Worm (Caenorhabditis elegans) whole organism, mixed stage, embryonic: ENCODE results near the gene best-12.

Source experiments
- M03D4.4 ChIP-seq: sonication (generic microtip); optimal IDR thresholded peaks from 2 replicates; lab custom pipeline; 2017; ENCODE audit warnings: mild to moderate bottlenecking, missing genetic modification characterization, missing compliant biosample characterization
- bed-3 ChIP-seq: fragments of 200-800 bp; sonication (Bioruptor generic); optimal IDR thresholded peaks from 3 replicates; lab custom pipeline; 2018; ENCODE audit warnings: mild to moderate bottlenecking, missing genetic modification characterization, moderate library complexity, missing compliant biosample characterization
- blmp-1 ChIP-seq: fragments of 150-350 bp; optimal IDR thresholded peaks from 2 replicates; lab custom pipeline; 2014; ENCODE audit warnings: missing biosample characterization, missing genetic modification characterization
- ceh-39 ChIP-seq: fragments of 150-350 bp; optimal IDR thresholded peaks from 2 replicates; lab custom pipeline; 2014; ENCODE audit warnings: missing biosample characterization, missing genetic modification characterization
- ceh-43 ChIP-seq: fragments of 200-800 bp; sonication (Bioruptor generic); optimal IDR thresholded peaks from 2 replicates; lab custom pipeline; 2018; ENCODE audit warnings: mild to moderate bottlenecking, missing genetic modification characterization, moderate library complexity, missing compliant biosample characterization
- ceh-83 ChIP-seq: fragments of 200-800 bp; sonication (Bioruptor generic); optimal IDR thresholded peaks from 2 replicates; lab custom pipeline; 2018; ENCODE audit warnings: mild to moderate bottlenecking, missing genetic modification characterization, missing compliant biosample characterization
- ces-1 ChIP-seq: fragments of 150-350 bp; optimal IDR thresholded peaks from 2 replicates; lab custom pipeline; 2014; ENCODE audit warnings: missing biosample characterization, missing genetic modification reagents, missing genetic modification characterization
- cnd-1 ChIP-seq: fragments of 200-800 bp; sonication (Bioruptor generic); optimal IDR thresholded peaks from 2 replicates; lab custom pipeline; 2018; ENCODE audit warnings: mild to moderate bottlenecking, missing genetic modification characterization, missing compliant biosample characterization
- drap-1 ChIP-seq: fragments of 200-800 bp; sonication (Bioruptor generic); optimal IDR thresholded peaks from 3 replicates; lab custom pipeline; 2018; ENCODE audit warnings: mild to moderate bottlenecking, missing genetic modification characterization, missing compliant biosample characterization
- elt-1 ChIP-seq: sonication (generic microtip); optimal IDR thresholded peaks from 2 replicates; lab custom pipeline; 2017; ENCODE audit warnings: missing genetic modification characterization, mild to moderate bottlenecking, missing compliant biosample characterization, antibody characterized with exemption, moderate library complexity, borderline replicate concordance; ENCODE audit not compliant: insufficient read depth
- flh-1 ChIP-seq: fragments of 200-800 bp; sonication (Bioruptor generic); optimal IDR thresholded peaks from 2 replicates; lab custom pipeline; 2018; ENCODE audit warnings: mild to moderate bottlenecking, missing genetic modification characterization, moderate library complexity, missing compliant biosample characterization
- ham-2 ChIP-seq: fragments of 200-800 bp; sonication (Bioruptor generic); optimal IDR thresholded peaks from 2 replicates; lab custom pipeline; 2018; ENCODE audit warnings: mild to moderate bottlenecking, missing genetic modification characterization, missing compliant biosample characterization
- hlh-1 ChIP-seq: fragments of 150-350 bp; optimal IDR thresholded peaks from 2 replicates; lab custom pipeline; 2014; ENCODE audit warnings: missing biosample characterization, missing genetic modification reagents, missing genetic modification characterization
- lin-13 ChIP-seq: fragments of 150-350 bp; optimal IDR thresholded peaks from 2 replicates; lab custom pipeline; 2014; ENCODE audit warnings: missing biosample characterization, missing genetic modification characterization
- lin-32 ChIP-seq: fragments of 200-800 bp; sonication (Bioruptor generic); optimal IDR thresholded peaks from 2 replicates; lab custom pipeline; 2018; ENCODE audit warnings: mild to moderate bottlenecking, missing genetic modification characterization, missing compliant biosample characterization
- mab-5 ChIP-seq: fragments of 150-350 bp; optimal IDR thresholded peaks from 2 replicates; lab custom pipeline; 2014; ENCODE audit warnings: missing biosample characterization, missing genetic modification characterization
- mep-1 ChIP-seq: fragments of 150-350 bp; optimal IDR thresholded peaks from 2 replicates; lab custom pipeline; 2017; ENCODE audit warnings: missing biosample characterization, missing genetic modification reagents, missing genetic modification characterization, inconsistent platforms
- mls-2 ChIP-seq: sonication (generic microtip); optimal IDR thresholded peaks from 2 replicates; lab custom pipeline; 2016; ENCODE audit warnings: mild to moderate bottlenecking, missing genetic modification characterization, moderate library complexity, missing compliant biosample characterization
- nhr-12 ChIP-seq: fragments of 150-350 bp; optimal IDR thresholded peaks from 2 replicates; lab custom pipeline; 2014; ENCODE audit warnings: missing biosample characterization, missing genetic modification characterization
- nhr-2 ChIP-seq: fragments of 150-350 bp; optimal IDR thresholded peaks from 2 replicates; lab custom pipeline; 2014; ENCODE audit warnings: missing biosample characterization, missing genetic modification characterization
- nhr-237 ChIP-seq: fragments of 150-350 bp; optimal IDR thresholded peaks from 2 replicates; lab custom pipeline; 2014; ENCODE audit warnings: missing biosample characterization, missing genetic modification characterization
- nhr-28 ChIP-seq: fragments of 150-350 bp; optimal IDR thresholded peaks from 2 replicates; lab custom pipeline; 2014; ENCODE audit warnings: missing biosample characterization, missing genetic modification characterization
- nhr-76 ChIP-seq: sonication (generic microtip); optimal IDR thresholded peaks from 2 replicates; lab custom pipeline; 2017; ENCODE audit warnings: missing biosample characterization, missing genetic modification characterization
- pha-4 ChIP-seq: fragments of 150-350 bp; optimal IDR thresholded peaks from 2 replicates; lab custom pipeline; 2018; ENCODE audit warnings: missing biosample characterization, missing genetic modification reagents, missing genetic modification characterization
- sem-2 ChIP-seq: fragments of 200-800 bp; sonication (Bioruptor generic); optimal IDR thresholded peaks from 2 replicates; lab custom pipeline; 2018; ENCODE audit warnings: mild to moderate bottlenecking, missing genetic modification characterization, missing compliant biosample characterization
- snpc-4 ChIP-seq: fragments of 150-350 bp; optimal IDR thresholded peaks from 2 replicates; lab custom pipeline; 2014; ENCODE audit warnings: missing biosample characterization, missing genetic modification characterization
- sptf-1 ChIP-seq: sonication (generic microtip); optimal IDR thresholded peaks from 2 replicates; lab custom pipeline; 2017; ENCODE audit warnings: mild to moderate bottlenecking, missing genetic modification characterization, moderate library complexity, missing compliant biosample characterization
- tbx-8 ChIP-seq: fragments of 200-800 bp; sonication (Bioruptor generic); optimal IDR thresholded peaks from 2 replicates; lab custom pipeline; 2018; ENCODE audit warnings: mild to moderate bottlenecking, missing genetic modification characterization, moderate library complexity, missing compliant biosample characterization
- unc-120 ChIP-seq: sonication (generic microtip); optimal IDR thresholded peaks from 2 replicates; lab custom pipeline; 2017; ENCODE audit warnings: missing genetic modification characterization, missing compliant biosample characterization; ENCODE audit not compliant: poor library complexity, severe bottlenecking
- unc-39 ChIP-seq: fragments of 150-350 bp; optimal IDR thresholded peaks from 2 replicates; lab custom pipeline; 2014; ENCODE audit warnings: missing biosample characterization, missing genetic modification characterization
- unc-62 ChIP-seq: fragments of 150-350 bp; optimal IDR thresholded peaks from 2 replicates; lab custom pipeline; 2014; ENCODE audit warnings: missing biosample characterization, missing genetic modification reagents, missing genetic modification characterization
- zip-8 ChIP-seq: fragments of 150-350 bp; optimal IDR thresholded peaks from 2 replicates; lab custom pipeline; 2014; ENCODE audit warnings: missing biosample characterization, missing genetic modification characterization
- ztf-11 ChIP-seq: fragments of 150-350 bp; optimal IDR thresholded peaks from 2 replicates; lab custom pipeline; 2014; ENCODE audit warnings: missing biosample characterization, missing genetic modification characterization

The best-12 gene

ce11 chrV:16049177-16049576 lies at the start of gene best-12:
TSS of gene best-12 (plus strand) at chrV:16049477.
- TF ChIP-seq mep-1 (tag; lab: Kevin White, UChicago) (no peak), blmp-1 (no peak), ham-2 (GFP tag; lab: Kevin White, UChicago) (no peak), zip-8 (tag; lab: Kevin White, UChicago) (no peak), nhr-28 (tag; lab: Kevin White, UChicago) (no peak), snpc-4 (tag; lab: Kevin White, UChicago) (no peak), ceh-43 (GFP tag; lab: Kevin White, UChicago) (no peak), hlh-1 (no peak), sem-2 (GFP tag; lab: Kevin White, UChicago) (no peak), pha-4 (tag; lab: Kevin White, UChicago) (no peak), M03D4.4 (tag; lab: Kevin White, UChicago) (no peak)
- TF ChIP-seq, all 35 proteins: peak for 0

ce11 chrV:16000433-16000832 lies 48.8 kb upstream of the best-12 start, which contains the start of gene nhr-50:
TSS of gene nhr-50 (minus strand) at chrV:16000631.
- TF ChIP-seq sptf-1: no peak
- TF ChIP-seq pha-4 (tag; lab: Kevin White, UChicago): peak; percentile 36
- no peak for TF ChIP-seq mep-1 (tag; lab: Kevin White, UChicago)

- no peak for TF ChIP-seq hlh-1
- TF ChIP-seq nhr-237 (tag; lab: Kevin White, UChicago): no peak
- TF ChIP-seq unc-39 (tag; lab: Kevin White, UChicago): no peak
- TF ChIP-seq sptf-1: no peak
- TF ChIP-seq ceh-39 (tag; lab: Kevin White, UChicago): no peak
- no peak for TF ChIP-seq elt-1
- TF ChIP-seq unc-120 (tag; lab: Kevin White, UChicago): no peak
- TF ChIP-seq mab-5 (tag; lab: Kevin White, UChicago): no peak
- no peak for TF ChIP-seq mls-2 (tag; lab: Kevin White, UChicago)
- no peak for TF ChIP-seq flh-1 (GFP tag; lab: Kevin White, UChicago)
- no peak for TF ChIP-seq snpc-4 (tag; lab: Kevin White, UChicago)
- TF ChIP-seq nhr-2 (tag; lab: Kevin White, UChicago): no peak
- TF ChIP-seq nhr-76 (tag; lab: Kevin White, UChicago): no peak
- no peak for TF ChIP-seq drap-1 (GFP tag; lab: Kevin White, UChicago)
- no peak for TF ChIP-seq tbx-8 (GFP tag; lab: Kevin White, UChicago)
Observed at ce11 chrV:16002288-16002687, 47.0 kb upstream of the best-12 start, which contains the start of gene nhr-63. TSS of gene nhr-63 (plus strand) at chrV:16002588.

- no peak for TF ChIP-seq ham-2 (GFP tag; lab: Kevin White, UChicago)
- TF ChIP-seq sptf-1: no peak
- TF ChIP-seq nhr-237 (tag; lab: Kevin White, UChicago): no peak
- TF ChIP-seq M03D4.4 (tag; lab: Kevin White, UChicago): no peak
- no peak for TF ChIP-seq unc-62 (GFP tag; lab: Kevin White, UChicago)
- no peak for TF ChIP-seq nhr-28 (tag; lab: Kevin White, UChicago)
- no peak for TF ChIP-seq blmp-1
- no peak for TF ChIP-seq lin-13
- no peak for TF ChIP-seq unc-120 (tag; lab: Kevin White, UChicago)
- no peak for TF ChIP-seq nhr-76 (tag; lab: Kevin White, UChicago)
- no peak for TF ChIP-seq ztf-11
- TF ChIP-seq ces-1: no peak
- no peak for TF ChIP-seq tbx-8 (GFP tag; lab: Kevin White, UChicago)
- TF ChIP-seq bed-3: no peak
Observed at ce11 chrV:16007505-16007904, 41.8 kb upstream of the best-12 start, which contains the start of gene str-231. TSS of gene str-231 (minus strand) at chrV:16007605.

ce11 chrV:16009564-16009963 lies 39.7 kb upstream of the best-12 start, which contains the start of gene str-233:
TSS of gene str-233 (minus strand) at chrV:16009664.
- no peak for TF ChIP-seq blmp-1
- no peak for TF ChIP-seq unc-120 (tag; lab: Kevin White, UChicago)
- no peak for TF ChIP-seq zip-8 (tag; lab: Kevin White, UChicago)
- TF ChIP-seq tbx-8 (GFP tag; lab: Kevin White, UChicago): no peak
- TF ChIP-seq ceh-83: no peak
- TF ChIP-seq hlh-1: no peak
- no peak for TF ChIP-seq sptf-1
- no peak for TF ChIP-seq lin-32 (GFP tag; lab: Kevin White, UChicago)
- TF ChIP-seq pha-4 (tag; lab: Kevin White, UChicago): no peak
- TF ChIP-seq unc-62 (GFP tag; lab: Kevin White, UChicago): no peak
- no peak for TF ChIP-seq cnd-1 (tag; lab: Kevin White, UChicago)
- no peak for TF ChIP-seq snpc-4 (tag; lab: Kevin White, UChicago)
- no peak for TF ChIP-seq nhr-12 (tag; lab: Kevin White, UChicago)
- TF ChIP-seq ceh-39 (tag; lab: Kevin White, UChicago): no peak
